Worm (Caenorhabditis elegans) whole organism, L1 larva: ENCODE results near the gene clec-1.
A peak's percentile ranks its signal among the peaks of the same experiment; 100 is the strongest.

Source experiments
- C04F5.9 ChIP-seq: sonication (generic microtip); optimal IDR thresholded peaks from 2 replicates; lab custom pipeline; 2016; ENCODE audit warnings: missing genetic modification characterization, missing compliant biosample characterization
- C34B4.2 ChIP-seq: sonication (generic microtip); optimal IDR thresholded peaks from 2 replicates; lab custom pipeline; 2017; ENCODE audit warnings: mild to moderate bottlenecking, missing genetic modification characterization, missing compliant biosample characterization
- aha-1 ChIP-seq: fragments of 150-350 bp; optimal IDR thresholded peaks from 2 replicates; lab custom pipeline; 2014; ENCODE audit warnings: missing biosample characterization, missing genetic modification characterization
- alr-1 ChIP-seq: fragments of 200-800 bp; sonication (Bioruptor generic); optimal IDR thresholded peaks from 2 replicates; lab custom pipeline; 2018; ENCODE audit warnings: borderline replicate concordance, mild to moderate bottlenecking, missing genetic modification characterization, missing compliant biosample characterization
- aly-2 ChIP-seq: fragments of 150-350 bp; optimal IDR thresholded peaks from 2 replicates; lab custom pipeline; 2014; ENCODE audit warnings: missing biosample characterization, missing genetic modification characterization
- blmp-1 ChIP-seq: fragments of 150-350 bp; optimal IDR thresholded peaks from 2 replicates; lab custom pipeline; 2014; ENCODE audit warnings: missing biosample characterization, missing genetic modification characterization
- ceh-90 ChIP-seq: sonication (generic microtip); optimal IDR thresholded peaks from 2 replicates; lab custom pipeline; 2016; ENCODE audit warnings: missing genetic modification characterization, missing compliant biosample characterization
- ces-1 ChIP-seq: fragments of 150-350 bp; optimal IDR thresholded peaks from 2 replicates; lab custom pipeline; 2014; ENCODE audit warnings: missing biosample characterization, missing genetic modification reagents, missing genetic modification characterization
- dpl-1 ChIP-seq, 3 experiments: fragments of 150-350 bp in 2 of 3; sonication (generic microtip) in 1 of 3; optimal IDR thresholded peaks; 2 replicates each; lab custom pipeline; 2014 to 2017; ENCODE audit warnings: missing biosample characterization in 3 of 3, missing genetic modification characterization in 3 of 3, missing genetic modification reagents in 3 of 3
- dsc-1 ChIP-seq: sonication (generic microtip); optimal IDR thresholded peaks from 2 replicates; lab custom pipeline; 2016; ENCODE audit warnings: mild to moderate bottlenecking, missing genetic modification characterization, missing compliant biosample characterization
- efl-3 ChIP-seq: fragments of 200-800 bp; sonication (Bioruptor generic); optimal IDR thresholded peaks from 2 replicates; lab custom pipeline; 2018; ENCODE audit warnings: mild to moderate bottlenecking, missing genetic modification characterization, missing compliant biosample characterization
- elt-3 ChIP-seq, 6 experiments: fragments of 150-350 bp in 1 of 6; sonication (generic microtip); optimal IDR thresholded peaks; 2 replicates each; lab custom pipeline; 2017 to 2018; ENCODE audit warnings: missing biosample characterization in 6 of 6, missing genetic modification characterization in 6 of 6, inconsistent platforms in 1 of 6
- ets-5 ChIP-seq: fragments of 200-800 bp; sonication (Bioruptor generic); IDR thresholded peaks from 2 replicates; pipeline ENCODE4 v1.3.6; 2022; ENCODE audit warnings: missing genetic modification characterization, missing compliant biosample characterization
- fkh-10 ChIP-seq: sonication (generic microtip); optimal IDR thresholded peaks from 2 replicates; lab custom pipeline; 2017; ENCODE audit warnings: missing biosample characterization, missing genetic modification reagents, missing genetic modification characterization
- fkh-4 ChIP-seq: sonication (generic microtip); optimal IDR thresholded peaks from 2 replicates; lab custom pipeline; 2016; ENCODE audit warnings: missing compliant biosample characterization, missing genetic modification characterization, borderline replicate concordance
- fkh-8 ChIP-seq: sonication (generic microtip); optimal IDR thresholded peaks from 2 replicates; lab custom pipeline; 2016; ENCODE audit warnings: mild to moderate bottlenecking, missing genetic modification characterization, missing compliant biosample characterization
- hlh-17 ChIP-seq: fragments of 200-800 bp; sonication (Bioruptor generic); optimal IDR thresholded peaks from 2 replicates; lab custom pipeline; 2018; ENCODE audit warnings: missing genetic modification characterization, mild to moderate bottlenecking, missing compliant biosample characterization, moderate library complexity, borderline replicate concordance
- hpl-2 ChIP-seq: fragments of 150-350 bp; optimal IDR thresholded peaks from 2 replicates; lab custom pipeline; 2014; ENCODE audit warnings: missing biosample characterization, missing genetic modification reagents, missing genetic modification characterization
- isw-1 ChIP-seq: fragments of 200-800 bp; sonication (Bioruptor generic); IDR thresholded peaks from 2 replicates; pipeline ENCODE4 v1.3.6; 2022; ENCODE audit warnings: missing genetic modification characterization, missing compliant biosample characterization
- lin-15B ChIP-seq: fragments of 150-350 bp; sonication (generic microtip); optimal IDR thresholded peaks from 3 replicates; lab custom pipeline; 2014; ENCODE audit warnings: missing biosample characterization, missing genetic modification characterization
- lin-39 ChIP-seq: fragments of 150-350 bp; optimal IDR thresholded peaks from 2 replicates; lab custom pipeline; 2014; ENCODE audit warnings: missing biosample characterization, missing genetic modification reagents, missing genetic modification characterization
- lir-3 ChIP-seq: sonication (generic microtip); optimal IDR thresholded peaks from 2 replicates; lab custom pipeline; 2016; ENCODE audit warnings: mild to moderate bottlenecking, missing genetic modification characterization, moderate library complexity, missing compliant biosample characterization; ENCODE audit not compliant: poor library complexity
- lsy-2 ChIP-seq, 2 experiments: fragments of 150-350 bp; optimal IDR thresholded peaks; 2 replicates each; lab custom pipeline; 2014; ENCODE audit warnings: missing biosample characterization in 2 of 2, missing genetic modification characterization in 2 of 2
- mab-9 ChIP-seq: fragments of 200-800 bp; sonication (Bioruptor generic); IDR thresholded peaks from 2 replicates; pipeline ENCODE4 v1.3.6; 2022; ENCODE audit warnings: missing genetic modification reagents, missing genetic modification characterization, missing compliant biosample characterization
- mef-2 ChIP-seq: fragments of 150-350 bp; optimal IDR thresholded peaks from 2 replicates; lab custom pipeline; 2014; ENCODE audit warnings: missing biosample characterization, missing genetic modification characterization
- nhr-12 ChIP-seq: sonication (generic microtip); optimal IDR thresholded peaks from 2 replicates; lab custom pipeline; 2017; ENCODE audit warnings: missing biosample characterization, missing genetic modification characterization
- nhr-19 ChIP-seq: fragments of 200-800 bp; sonication (Bioruptor generic); conservative IDR thresholded peaks from 2 replicates; pipeline ENCODE4 v1.3.6; 2022; ENCODE audit warnings: missing genetic modification characterization, missing compliant biosample characterization
- nhr-237 ChIP-seq: fragments of 150-350 bp; optimal IDR thresholded peaks from 2 replicates; lab custom pipeline; 2014; ENCODE audit warnings: missing biosample characterization, missing genetic modification characterization
- nhr-28 ChIP-seq: fragments of 150-350 bp; optimal IDR thresholded peaks from 2 replicates; lab custom pipeline; 2014; ENCODE audit warnings: missing biosample characterization, missing genetic modification characterization
- nhr-47 ChIP-seq: sonication (generic microtip); optimal IDR thresholded peaks from 2 replicates; lab custom pipeline; 2016; ENCODE audit warnings: mild to moderate bottlenecking, missing genetic modification characterization, moderate library complexity, missing compliant biosample characterization
- nhr-77 ChIP-seq: fragments of 150-350 bp; optimal IDR thresholded peaks from 2 replicates; lab custom pipeline; 2014; ENCODE audit warnings: missing biosample characterization, missing genetic modification characterization
- nhr-84 ChIP-seq: sonication (generic microtip); optimal IDR thresholded peaks from 2 replicates; lab custom pipeline; 2017; ENCODE audit warnings: missing biosample characterization, missing genetic modification characterization
- nhr-90 ChIP-seq: sonication (generic microtip); optimal IDR thresholded peaks from 2 replicates; lab custom pipeline; 2016; ENCODE audit warnings: mild to moderate bottlenecking, missing genetic modification characterization, missing compliant biosample characterization; ENCODE audit not compliant: poor library complexity
- pax-3 ChIP-seq: fragments of 200-800 bp; sonication (Bioruptor generic); optimal IDR thresholded peaks from 2 replicates; lab custom pipeline; 2018; ENCODE audit warnings: mild to moderate bottlenecking, missing genetic modification characterization, moderate library complexity, missing compliant biosample characterization
- pqm-1 ChIP-seq: sonication (generic microtip); optimal IDR thresholded peaks from 3 replicates; lab custom pipeline; 2017; ENCODE audit warnings: missing biosample characterization, missing genetic modification characterization
- snu-23 ChIP-seq: sonication (generic microtip); optimal IDR thresholded peaks from 2 replicates; lab custom pipeline; 2016; ENCODE audit warnings: missing genetic modification characterization, missing compliant biosample characterization
- sptf-1 ChIP-seq: fragments of 150-350 bp; optimal IDR thresholded peaks from 2 replicates; lab custom pipeline; 2014; ENCODE audit warnings: missing biosample characterization, missing genetic modification characterization
- sup-37 ChIP-seq: fragments of 200-800 bp; sonication (Bioruptor generic); optimal IDR thresholded peaks from 2 replicates; lab custom pipeline; 2018; ENCODE audit warnings: mild to moderate bottlenecking, missing genetic modification characterization, missing compliant biosample characterization
- swsn-7 ChIP-seq: sonication (generic microtip); optimal IDR thresholded peaks from 2 replicates; lab custom pipeline; 2016; ENCODE audit warnings: missing genetic modification characterization, missing compliant biosample characterization
- unc-62 ChIP-seq: fragments of 150-350 bp; optimal IDR thresholded peaks from 2 replicates; lab custom pipeline; 2014; ENCODE audit warnings: missing biosample characterization, missing genetic modification reagents, missing genetic modification characterization
- xbp-1 ChIP-seq: sonication (generic microtip); optimal IDR thresholded peaks from 2 replicates; lab custom pipeline; 2016; ENCODE audit warnings: missing genetic modification characterization, missing compliant biosample characterization
- zip-4 ChIP-seq: fragments of 200-800 bp; sonication (Bioruptor generic); optimal IDR thresholded peaks from 2 replicates; lab custom pipeline; 2018; ENCODE audit warnings: mild to moderate bottlenecking, missing genetic modification characterization, moderate library complexity, missing compliant biosample characterization
- ztf-11 ChIP-seq, 2 experiments: sonication (generic microtip); optimal IDR thresholded peaks; 2 replicates each; lab custom pipeline; 2016 to 2017; ENCODE audit warnings: missing genetic modification characterization in 2 of 2, missing biosample characterization in 1 of 2, missing compliant biosample characterization in 1 of 2
- ztf-4 ChIP-seq: fragments of 150-350 bp; optimal IDR thresholded peaks from 2 replicates; lab custom pipeline; 2014; ENCODE audit warnings: missing biosample characterization, missing genetic modification characterization

The clec-1 gene

DNA sequence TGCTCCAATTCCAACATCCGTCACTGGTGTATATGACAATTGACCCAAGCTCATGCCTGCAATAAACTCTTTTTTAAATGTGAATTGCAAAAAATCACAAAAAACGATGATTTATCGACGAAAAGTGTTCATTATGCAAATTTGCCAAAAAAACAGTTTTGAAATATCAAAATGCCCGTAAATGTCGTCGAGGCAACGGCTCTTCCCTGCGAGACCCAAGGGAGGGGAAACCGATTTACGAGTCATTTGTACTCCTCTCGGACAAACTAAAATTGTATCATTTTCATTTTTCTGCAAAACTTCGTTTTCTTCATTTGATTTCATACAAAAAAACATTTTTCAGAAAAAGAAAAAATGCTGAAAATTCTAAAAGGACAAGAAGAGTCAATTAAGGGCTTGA, 15.4 kb upstream of the clec-1 start, which contains the start of the genes hmgs-1 and F25B4.4 (continued):
- TF ChIP-seq nhr-77 (peak; percentile 91), C34B4.2 (no peak), sup-37 (GFP tag; lab: Kevin White, UChicago) (no peak), fkh-8 (tag; lab: Kevin White, UChicago) (peak; percentile 90), elt-3 (tag; optimal IDR thresholded peaks at IDR 0.05; lab: Kevin White, UChicago) (peak in 4 of 6 experiments; percentile 20 to 89 (median 75)), mab-9 (peak; percentile 72), nhr-237 (tag; lab: Kevin White, UChicago) (peak; percentile 65), ztf-4 (tag; lab: Kevin White, UChicago) (peak; percentile 46), hpl-2 (GFP tag; lab: Kevin White, UChicago) (peak; percentile 71), dsc-1 (peak; percentile 89), mef-2 (tag; lab: Kevin White, UChicago) (peak; percentile 76), ztf-11 (tag; optimal IDR thresholded peaks at IDR 0.05; lab: Kevin White, UChicago) (peak in 1 of 2 experiments; percentile 73), swsn-7 (peak; percentile 90), nhr-84 (tag; lab: Kevin White, UChicago) (no peak), efl-3 (GFP tag; lab: Kevin White, UChicago) (no peak), zip-4 (GFP tag; lab: Kevin White, UChicago) (peak; percentile 74), ets-5 (GFP tag; lab: Robert Waterston, UW) (no peak), ceh-90 (peak; percentile 59), nhr-47 (peak; percentile 94), xbp-1 (tag; lab: Kevin White, UChicago) (peak; percentile 93), dpl-1 (GFP tag; optimal IDR thresholded peaks at IDR 0.05; lab: Kevin White, UChicago) (peak; percentile 84 to 86 (median 86)), pax-3 (peak; percentile 82), lin-39 (peak; percentile 84), hlh-17 (no peak), blmp-1 (tag; lab: Kevin White, UChicago) (no peak), aly-2 (tag; lab: Kevin White, UChicago) (peak; percentile 89), nhr-28 (tag; lab: Kevin White, UChicago) (no peak), lsy-2 (tag; optimal IDR thresholded peaks at IDR 0.05; lab: Kevin White, UChicago) (peak; percentile 93 to 95), lin-15B (tag; lab: Kevin White, UChicago) (peak; percentile 92), sptf-1 (tag; lab: Kevin White, UChicago) (no peak), nhr-12 (tag; lab: Kevin White, UChicago) (no peak), pqm-1 (tag; lab: Kevin White, UChicago) (no peak), nhr-19 (GFP tag; lab: Robert Waterston, UW) (peak; percentile 90), aha-1 (peak; percentile 28), nhr-90 (tag; lab: Kevin White, UChicago) (peak; percentile 85), fkh-10 (GFP tag; lab: Kevin White, UChicago) (peak; percentile 79), ces-1 (GFP tag; lab: Kevin White, UChicago) (no peak), isw-1 (GFP tag; lab: Robert Waterston, UW) (peak; percentile 89), C04F5.9 (peak; percentile 67), unc-62 (GFP tag; lab: Kevin White, UChicago) (no peak), snu-23 (peak; percentile 96), lir-3 (tag; lab: Kevin White, UChicago) (peak; percentile 76), fkh-4 (tag; lab: Kevin White, UChicago) (peak; percentile 68), alr-1 (tag; lab: Kevin White, UChicago) (no peak)
